Worm (Caenorhabditis elegans) whole organism, L1 larva: ENCODE results near the gene C24H10.3.

Experiments used
- ama-1 ChIP-seq: fragments of 150-350 bp; optimal IDR thresholded peaks from 2 replicates; lab custom pipeline; 2014
- isw-1 ChIP-seq: fragments of 200-800 bp; sonication (Bioruptor generic); IDR thresholded peaks from 2 replicates; pipeline ENCODE4 v1.3.6; 2022; ENCODE audit warnings: missing genetic modification characterization, missing compliant biosample characterization
- jun-1 ChIP-seq: fragments of 150-350 bp; optimal IDR thresholded peaks from 2 replicates; lab custom pipeline; 2014; ENCODE audit warnings: missing biosample characterization, missing genetic modification reagents, missing genetic modification characterization
- lsy-2 ChIP-seq, 2 experiments: fragments of 150-350 bp; optimal IDR thresholded peaks; 2 replicates each; lab custom pipeline; 2014; ENCODE audit warnings: missing biosample characterization in 2 of 2, missing genetic modification characterization in 2 of 2
- mep-1 ChIP-seq: fragments of 150-350 bp; optimal IDR thresholded peaks from 2 replicates; lab custom pipeline; 2014; ENCODE audit warnings: missing biosample characterization, missing genetic modification characterization
- snpc-4 ChIP-seq: fragments of 150-350 bp; optimal IDR thresholded peaks from 2 replicates; lab custom pipeline; 2014; ENCODE audit warnings: missing biosample characterization, missing genetic modification characterization
- sptf-1 ChIP-seq: fragments of 150-350 bp; optimal IDR thresholded peaks from 2 replicates; lab custom pipeline; 2014; ENCODE audit warnings: missing biosample characterization, missing genetic modification characterization
- tbx-2 ChIP-seq: sonication (generic microtip); optimal IDR thresholded peaks from 2 replicates; lab custom pipeline; 2016; ENCODE audit warnings: missing genetic modification characterization, missing compliant biosample characterization
- unc-62 ChIP-seq: fragments of 150-350 bp; optimal IDR thresholded peaks from 2 replicates; lab custom pipeline; 2014; ENCODE audit warnings: missing biosample characterization, missing genetic modification reagents, missing genetic modification characterization
- unc-98 ChIP-seq: fragments of 200-800 bp; sonication (Bioruptor generic); IDR thresholded peaks from 2 replicates; pipeline ENCODE4 v1.3.6; 2022; ENCODE audit warnings: missing genetic modification characterization, missing compliant biosample characterization
- ztf-11 ChIP-seq, 2 experiments: sonication (generic microtip); optimal IDR thresholded peaks; 2 replicates each; lab custom pipeline; 2016 to 2017; ENCODE audit warnings: missing genetic modification characterization in 2 of 2, missing biosample characterization in 1 of 2, missing compliant biosample characterization in 1 of 2

ce11 chrX:5067796-5068195, 6.9 kb downstream of the C24H10.3 start, which contains the start of gene clc-7:
- no peak for TF ChIP-seq lsy-2 (tag; optimal IDR thresholded peaks at IDR 0.05; lab: Kevin White, UChicago)
- no peak for TF ChIP-seq tbx-2 (tag; lab: Kevin White, UChicago)
- no peak for TF ChIP-seq unc-62
- TF ChIP-seq sptf-1, result no peak
- no peak for TF ChIP-seq snpc-4 (tag; lab: Kevin White, UChicago)
- no peak for TF ChIP-seq ama-1 (lab: Kevin White, UChicago)
- no peak for TF ChIP-seq ztf-11 (tag; optimal IDR thresholded peaks at IDR 0.05; lab: Kevin White, UChicago)
- TF ChIP-seq isw-1 (GFP tag; lab: Robert Waterston, UW), result no peak
- no peak for TF ChIP-seq unc-98 (GFP tag; lab: Robert Waterston, UW)
- TF ChIP-seq jun-1, result no peak
- TF ChIP-seq mep-1, result no peak
